Comparison of ENCODE assay signal across 3 worm cellular contexts in genomic region chrV:12465399-12465798, ce11.
TF ChIP-seq lines count a peak whose summit lies in the region.

No protein-coding gene starts in this region.

TF ChIP-seq in whole organism, L1 larva, 84 proteins besides CTCF, POLR2A, EP300 and RAD21 (continued from another document and continues in another):
- TF ChIP-seq mep-1 (tag; optimal IDR thresholded peaks at IDR 0.05; lab: Kevin White, UChicago) (peak; percentile 77), fos-1 (tag; optimal IDR thresholded peaks at IDR 0.05; lab: Kevin White, UChicago) (peak; percentile 22), grh-1 (GFP tag; IDR thresholded peaks at IDR 0.05; lab: Robert Waterston, UW) (0 out of 2 replicates have a peak, but pooled peaks have one; percentile 27), mdl-1 (tag; optimal IDR thresholded peaks at IDR 0.05; lab: Kevin White, UChicago) (peak in 1 of 2 experiments; percentile 76), ets-5 (GFP tag; IDR thresholded peaks at IDR 0.05; lab: Robert Waterston, UW) (no peak), unc-62 (GFP tag; optimal IDR thresholded peaks at IDR 0.05; lab: Kevin White, UChicago) (no peak), ceh-90 (tag; optimal IDR thresholded peaks at IDR 0.05; lab: Kevin White, UChicago) (no peak), lin-35 (GFP tag; optimal IDR thresholded peaks at IDR 0.05; lab: Kevin White, UChicago) (peak; percentile 56 to 63), C34B4.2 (tag; optimal IDR thresholded peaks at IDR 0.05; lab: Kevin White, UChicago) (no peak), nhr-11 (tag; optimal IDR thresholded peaks at IDR 0.05; lab: Kevin White, UChicago) (peak; percentile 49), ztf-4 (tag; optimal IDR thresholded peaks at IDR 0.05; lab: Kevin White, UChicago) (peak; percentile 76), ceh-63 (GFP tag; optimal IDR thresholded peaks at IDR 0.05; lab: Kevin White, UChicago) (peak; percentile 68), mef-2 (tag; optimal IDR thresholded peaks at IDR 0.05; lab: Kevin White, UChicago) (peak; percentile 41), pqm-1 (tag; optimal IDR thresholded peaks at IDR 0.05; lab: Kevin White, UChicago) (no peak), jun-1 (tag; optimal IDR thresholded peaks at IDR 0.05; lab: Kevin White, UChicago) (peak; percentile 36), skn-1 (tag; optimal IDR thresholded peaks at IDR 0.05; lab: Kevin White, UChicago) (peak; percentile 45), nhr-47 (tag; optimal IDR thresholded peaks at IDR 0.05; lab: Kevin White, UChicago) (peak; percentile 88), zip-4 (GFP tag; optimal IDR thresholded peaks at IDR 0.05; lab: Kevin White, UChicago) (no peak), dpl-1 (GFP tag; optimal IDR thresholded peaks at IDR 0.05; lab: Kevin White, UChicago) (peak; percentile 53 to 72 (median 64)), sptf-1 (tag; optimal IDR thresholded peaks at IDR 0.05; lab: Kevin White, UChicago) (no peak), nhr-28 (tag; optimal IDR thresholded peaks at IDR 0.05; lab: Kevin White, UChicago) (no peak), ceh-8 (GFP tag; optimal IDR thresholded peaks at IDR 0.05; lab: Kevin White, UChicago) (peak; percentile 65), tlp-1 (tag; optimal IDR thresholded peaks at IDR 0.05; lab: Kevin White, UChicago) (no peak), nhr-71 (tag; optimal IDR thresholded peaks at IDR 0.05; lab: Kevin White, UChicago) (peak; percentile 94), lir-3 (tag; optimal IDR thresholded peaks at IDR 0.05; lab: Kevin White, UChicago; ENCODE audit: poor library complexity) (peak; percentile 65), nhr-76 (tag; optimal IDR thresholded peaks at IDR 0.05; lab: Kevin White, UChicago) (no peak), ama-1 (optimal IDR thresholded peaks at IDR 0.05; lab: Kevin White, UChicago) (no peak), egl-27 (tag; optimal IDR thresholded peaks at IDR 0.05; lab: Kevin White, UChicago) (peak; percentile 73 to 78), Y116A8C.19 (tag; optimal IDR thresholded peaks at IDR 0.05; lab: Kevin White, UChicago; ENCODE audit: borderline replicate concordance) (no peak), pag-3 (tag; optimal IDR thresholded peaks at IDR 0.05; lab: Kevin White, UChicago; ENCODE audit: borderline replicate concordance, insufficient read depth) (no peak), elt-2 (tag; optimal IDR thresholded peaks at IDR 0.05; lab: Kevin White, UChicago) (no peak), vab-15 (tag; optimal IDR thresholded peaks at IDR 0.05; lab: Kevin White, UChicago) (no peak), elt-3 (tag; optimal IDR thresholded peaks at IDR 0.05; lab: Kevin White, UChicago) (peak in 1 of 6 experiments; percentile 27), efl-1 (optimal IDR thresholded peaks at IDR 0.05; lab: Kevin White, UChicago) (peak; percentile 78 to 82), efl-1 (GFP tag; optimal IDR thresholded peaks at IDR 0.05 in 1 of 2; lab: Kevin White, UChicago) (peak; percentile 49 to 92), C04F5.9 (tag; optimal IDR thresholded peaks at IDR 0.05; lab: Kevin White, UChicago) (no peak), nhr-90 (tag; optimal IDR thresholded peaks at IDR 0.05; lab: Kevin White, UChicago; ENCODE audit: poor library complexity) (peak; percentile 55), hpl-2 (GFP tag; optimal IDR thresholded peaks at IDR 0.05; lab: Kevin White, UChicago) (no peak), nhr-77 (tag; optimal IDR thresholded peaks at IDR 0.05; lab: Kevin White, UChicago) (peak; percentile 85), xbp-1 (tag; optimal IDR thresholded peaks at IDR 0.05; lab: Kevin White, UChicago) (peak; percentile 76), fkh-4 (tag; optimal IDR thresholded peaks at IDR 0.05; lab: Kevin White, UChicago; ENCODE audit: borderline replicate concordance) (no peak), snpc-4 (tag; optimal IDR thresholded peaks at IDR 0.05; lab: Kevin White, UChicago) (peak; percentile 71), rnt-1 (tag; optimal IDR thresholded peaks at IDR 0.05; lab: Kevin White, UChicago) (peak; percentile 62)

TF ChIP-seq in whole organism, L3 larva, 47 proteins besides CTCF, POLR2A, EP300 and RAD21 (continued from another document):
- peak; percentile 81 for TF ChIP-seq lin-39 (tag; optimal IDR thresholded peaks at IDR 0.05; lab: Kevin White, UChicago)
- TF ChIP-seq ceh-9 (tag; optimal IDR thresholded peaks at IDR 0.05; lab: Kevin White, UChicago), result no peak
- TF ChIP-seq zag-1 (tag; optimal IDR thresholded peaks at IDR 0.05; lab: Kevin White, UChicago), result peak; percentile 41
- TF ChIP-seq snpc-4 (tag; optimal IDR thresholded peaks at IDR 0.05; lab: Kevin White, UChicago), result peak; percentile 75
- TF ChIP-seq nhr-77 (tag; optimal IDR thresholded peaks at IDR 0.05; lab: Kevin White, UChicago), result no peak
- peak; percentile 24 for TF ChIP-seq R02D3.7 (tag; optimal IDR thresholded peaks at IDR 0.05; lab: Kevin White, UChicago)
- TF ChIP-seq hmg-11 (tag; optimal IDR thresholded peaks at IDR 0.05; lab: Kevin White, UChicago), result peak; percentile 95
- peak; percentile 61 for TF ChIP-seq lin-15B (tag; optimal IDR thresholded peaks at IDR 0.05; lab: Kevin White, UChicago)
- TF ChIP-seq nhr-28 (tag; optimal IDR thresholded peaks at IDR 0.05; lab: Kevin White, UChicago), result no peak
- TF ChIP-seq mml-1 (tag; optimal IDR thresholded peaks at IDR 0.05; lab: Kevin White, UChicago), result no peak
- TF ChIP-seq fkh-2 (tag; optimal IDR thresholded peaks at IDR 0.05; lab: Kevin White, UChicago), result no peak
- peak; percentile 82 for TF ChIP-seq nhr-23 (tag; optimal IDR thresholded peaks at IDR 0.05; lab: Kevin White, UChicago)
- no peak for TF ChIP-seq unc-62 (GFP tag; optimal IDR thresholded peaks at IDR 0.05; lab: Kevin White, UChicago)
- peak; percentile 41 for TF ChIP-seq nhr-25 (tag; optimal IDR thresholded peaks at IDR 0.05; lab: Kevin White, UChicago)
- peak; percentile 57 for TF ChIP-seq pha-4 (tag; optimal IDR thresholded peaks at IDR 0.05; lab: Kevin White, UChicago)
- TF ChIP-seq nhr-237 (tag; optimal IDR thresholded peaks at IDR 0.05; lab: Kevin White, UChicago), result no peak
- TF ChIP-seq egl-5 (tag; optimal IDR thresholded peaks at IDR 0.05; lab: Kevin White, UChicago), result peak; percentile 83
- peak; percentile 26 for TF ChIP-seq nhr-11 (tag; optimal IDR thresholded peaks at IDR 0.05; lab: Kevin White, UChicago)
- no peak for TF ChIP-seq ztf-11 (tag; optimal IDR thresholded peaks at IDR 0.05; lab: Kevin White, UChicago)
- peak; percentile 32 for TF ChIP-seq ama-1 (optimal IDR thresholded peaks at IDR 0.05; lab: Kevin White, UChicago)
- no peak for TF ChIP-seq ZK546.5 (tag; optimal IDR thresholded peaks at IDR 0.05; lab: Kevin White, UChicago)
- peak; percentile 81 for TF ChIP-seq tbx-2 (tag; optimal IDR thresholded peaks at IDR 0.05; lab: Kevin White, UChicago)
- no peak for TF ChIP-seq daf-12 (tag; optimal IDR thresholded peaks at IDR 0.05; lab: Kevin White, UChicago)
- no peak for TF ChIP-seq nhr-67 (tag; optimal IDR thresholded peaks at IDR 0.05; lab: Kevin White, UChicago)
- TF ChIP-seq elt-1 (tag; optimal IDR thresholded peaks at IDR 0.05; lab: Kevin White, UChicago), result peak; percentile 34
- peak; percentile 49 for TF ChIP-seq nhr-43 (tag; optimal IDR thresholded peaks at IDR 0.05; lab: Kevin White, UChicago; ENCODE audit: poor library complexity, severe bottlenecking)
- no peak for TF ChIP-seq nhr-76 (tag; optimal IDR thresholded peaks at IDR 0.05; lab: Kevin White, UChicago)

TF ChIP-seq in whole organism, young adult, 124 proteins besides CTCF, POLR2A, EP300 and RAD21 (continued from another document):
- TF ChIP-seq madf-10 (tag; optimal IDR thresholded peaks at IDR 0.05; lab: Kevin White, UChicago) (peak; percentile 20), tbx-9 (tag; optimal IDR thresholded peaks at IDR 0.05; lab: Kevin White, UChicago; ENCODE audit: borderline replicate concordance) (no peak), lin-54 (GFP tag; optimal IDR thresholded peaks at IDR 0.05; lab: Kevin White, UChicago) (no peak), sptf-2 (GFP tag; optimal IDR thresholded peaks at IDR 0.05; lab: Kevin White, UChicago) (no peak), Y53G8AR.9 (GFP tag; conservative IDR thresholded peaks at IDR 0.05; lab: Robert Waterston, UW) (no peak), nfyb-1 (GFP tag; IDR thresholded peaks at IDR 0.05; lab: Robert Waterston, UW) (peak; percentile 60; the same call in 1 of the 2 replicates), ztf-26 (tag; optimal IDR thresholded peaks at IDR 0.05; lab: Kevin White, UChicago) (no peak), tbp1 (GFP tag; optimal IDR thresholded peaks at IDR 0.05; lab: Kevin White, UChicago) (peak; percentile 1), cebp-2 (GFP tag; IDR thresholded peaks at IDR 0.05; lab: Robert Waterston, UW) (no peak), ztf-28 (GFP tag; IDR thresholded peaks at IDR 0.05; lab: Robert Waterston, UW) (no peak), ZK185.1 (tag; optimal IDR thresholded peaks at IDR 0.05; lab: Kevin White, UChicago; ENCODE audit: poor library complexity, severe bottlenecking) (peak; percentile 2), F52B5.7 (tag; optimal IDR thresholded peaks at IDR 0.05; lab: Kevin White, UChicago) (peak; percentile 31)
